Worm (Caenorhabditis elegans): Measurements from ENCODE around the gene sdz-8.

DNA sequence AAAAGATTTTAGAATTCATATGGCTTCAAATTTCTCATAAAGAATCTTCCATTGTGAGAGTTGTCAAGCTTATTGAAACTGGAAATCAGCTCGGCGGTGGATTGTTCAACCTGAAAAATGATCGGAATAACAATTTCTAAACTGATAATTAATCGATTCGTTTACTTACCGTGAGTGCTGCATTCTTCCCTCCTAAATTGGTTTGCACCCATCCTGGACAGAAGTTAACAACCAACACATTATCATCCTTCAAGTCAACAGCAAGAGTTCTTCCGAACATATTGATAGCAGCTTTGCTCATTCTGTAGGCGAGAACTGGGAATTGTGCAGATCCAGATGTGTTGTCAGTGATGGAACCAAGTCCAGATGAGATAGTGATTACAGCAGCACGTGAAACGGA is 846 bp downstream of the sdz-8 start:
- no peak for TF ChIP-seq fkh-10 (GFP tag; optimal IDR thresholded peaks at IDR 0.05)
- no peak for TF ChIP-seq ets-4 (tag; optimal IDR thresholded peaks at IDR 0.05)
- no peak for TF ChIP-seq C08G9.2 (tag; optimal IDR thresholded peaks at IDR 0.05)
- TF ChIP-seq K02D7.2 (tag; optimal IDR thresholded peaks at IDR 0.05), result no peak
- TF ChIP-seq elt-2 (tag; optimal IDR thresholded peaks at IDR 0.05), result no peak
- no peak for TF ChIP-seq che-1 (tag; optimal IDR thresholded peaks at IDR 0.05)
- no peak for TF ChIP-seq ztf-16 (tag; optimal IDR thresholded peaks at IDR 0.05)
- TF ChIP-seq npax-4 (tag; optimal IDR thresholded peaks at IDR 0.05), result no peak
- TF ChIP-seq pha-4 (tag; optimal IDR thresholded peaks at IDR 0.05), result no peak
- TF ChIP-seq unc-86 (tag; optimal IDR thresholded peaks at IDR 0.05), result no peak
- no peak for TF ChIP-seq ceh-2 (tag; optimal IDR thresholded peaks at IDR 0.05)
- no peak for TF ChIP-seq ama-1 (optimal IDR thresholded peaks at IDR 0.05)
- TF ChIP-seq ceh-22 (tag; optimal IDR thresholded peaks at IDR 0.05), result no peak
